Worm (Caenorhabditis elegans) whole organism, early embryonic: ENCODE measurements around the gene F19F10.1.
"Not testable (repeated sequence)": the region's sequence is repeated elsewhere in the genome, so short reads cannot be mapped to it uniquely, and the experiment has no call there.

Experiments used
- B0310.2 ChIP-seq: sonication (generic microtip); optimal IDR thresholded peaks from 2 replicates; lab custom pipeline; 2016; ENCODE audit warnings: mild to moderate bottlenecking, missing genetic modification characterization, missing compliant biosample characterization
- F13C5.2 ChIP-seq: sonication (generic microtip); optimal IDR thresholded peaks from 2 replicates; lab custom pipeline; 2017; ENCODE audit warnings: mild to moderate bottlenecking, missing genetic modification characterization, inconsistent platforms, missing compliant biosample characterization
- ama-1 ChIP-seq: fragments of 150-350 bp; optimal IDR thresholded peaks from 2 replicates; lab custom pipeline; 2014
- ceh-13 ChIP-seq: fragments of 200-800 bp; sonication (Bioruptor generic); optimal IDR thresholded peaks from 2 replicates; lab custom pipeline; 2018; ENCODE audit warnings: mild to moderate bottlenecking, missing genetic modification characterization, missing compliant biosample characterization
- hmg-4 ChIP-seq: fragments of 200-800 bp; sonication (Bioruptor generic); optimal IDR thresholded peaks from 2 replicates; lab custom pipeline; 2018; ENCODE audit warnings: mild to moderate bottlenecking, missing genetic modification characterization, missing compliant biosample characterization
- sea-1 ChIP-seq: fragments of 200-800 bp; sonication (Bioruptor generic); conservative IDR thresholded peaks from 2 replicates; pipeline ENCODE4 v1.3.6; 2022; ENCODE audit warnings: missing genetic modification characterization, missing compliant biosample characterization
- tbx-37 ChIP-seq: fragments of 200-800 bp; sonication (Bioruptor generic); conservative IDR thresholded peaks from 2 replicates; pipeline ENCODE4 v1.3.6; 2022; ENCODE audit warnings: missing genetic modification reagents, missing genetic modification characterization, missing compliant biosample characterization

- not testable (repeated sequence) for TF ChIP-seq ama-1 (lab: Kevin White, UChicago); sea-1 (GFP tag; lab: Robert Waterston, UW); ceh-13 (GFP tag; lab: Kevin White, UChicago); F13C5.2; B0310.2; tbx-37 (GFP tag; lab: Robert Waterston, UW); hmg-4 (GFP tag; lab: Kevin White, UChicago)
These were observed 14.5 kb upstream of the F19F10.1 start for ce11 chrV:7548499-7548898.
